Worm (Caenorhabditis elegans) whole organism, early embryonic: ENCODE measurements around the gene srh-122.

Experiments
- ama-1 ChIP-seq: fragments of 150-350 bp; optimal IDR thresholded peaks from 2 replicates; lab custom pipeline; 2014
- ets-7 ChIP-seq: sonication (generic microtip); optimal IDR thresholded peaks from 2 replicates; lab custom pipeline; 2016; ENCODE audit warnings: missing genotype, missing genetic modification characterization, missing compliant biosample characterization
- flt-1 ChIP-seq: fragments of 200-800 bp; sonication (Bioruptor generic); IDR thresholded peaks from 2 replicates; pipeline ENCODE4 v1.3.6; 2022; ENCODE audit warnings: missing genetic modification characterization, missing compliant biosample characterization
- pes-1 ChIP-seq: fragments of 200-800 bp; sonication (Bioruptor generic); IDR thresholded peaks from 2 replicates; pipeline ENCODE4 v1.3.6; 2022; ENCODE audit warnings: missing genetic modification reagents, missing genetic modification characterization, missing compliant biosample characterization
- scrt-1 ChIP-seq: fragments of 200-800 bp; sonication (Bioruptor generic); IDR thresholded peaks from 2 replicates; pipeline ENCODE4 v1.3.6; 2022; ENCODE audit warnings: missing genetic modification characterization, missing compliant biosample characterization
- tbx-11 ChIP-seq: fragments of 200-800 bp; sonication (Bioruptor generic); IDR thresholded peaks from 2 replicates; pipeline ENCODE4 v1.3.6; 2022; ENCODE audit warnings: missing genetic modification characterization, missing compliant biosample characterization
- tra-4 ChIP-seq: sonication (generic microtip); optimal IDR thresholded peaks from 2 replicates; lab custom pipeline; 2017; ENCODE audit warnings: missing genetic modification characterization, missing compliant biosample characterization

DNA sequence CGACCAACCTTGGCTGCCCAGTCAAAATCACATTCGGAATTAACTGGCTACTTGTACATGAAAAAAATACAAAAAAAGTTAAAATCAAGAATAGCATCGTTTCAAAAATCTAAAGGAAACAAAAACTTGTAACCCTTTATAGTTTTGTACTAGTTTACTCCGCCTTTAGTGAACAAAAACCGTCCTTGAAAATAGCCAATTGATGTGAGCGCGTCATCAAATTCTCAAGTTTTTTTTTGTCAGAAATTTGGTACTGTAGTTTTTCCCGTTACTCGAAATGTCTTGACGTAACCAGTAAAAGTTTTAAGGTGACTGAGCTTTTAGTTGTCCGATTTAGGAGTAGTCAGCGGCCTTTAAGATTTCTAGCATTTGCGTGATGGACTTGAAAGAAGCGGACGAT is 30.5 kb downstream of the srh-122 start, which contains the start of gene C29F3.3:
- TF ChIP-seq flt-1 (GFP tag; lab: Robert Waterston, UW) = no peak
- TF ChIP-seq ama-1 (lab: Kevin White, UChicago) = no peak
- no peak for TF ChIP-seq ets-7 (tag; lab: Kevin White, UChicago)
- TF ChIP-seq scrt-1 (GFP tag; lab: Robert Waterston, UW) = no peak
- no peak for TF ChIP-seq tbx-11
- TF ChIP-seq pes-1 (GFP tag; lab: Robert Waterston, UW) = no peak
- TF ChIP-seq tra-4 (tag; lab: Kevin White, UChicago) = no peak
